Fruit fly (Drosophila melanogaster): ENCODE results near the gene Cyp12c1.
A peak's percentile ranks its signal among the peaks of the same experiment; 100 is the strongest.

Cyp12c1 gene

DNA sequence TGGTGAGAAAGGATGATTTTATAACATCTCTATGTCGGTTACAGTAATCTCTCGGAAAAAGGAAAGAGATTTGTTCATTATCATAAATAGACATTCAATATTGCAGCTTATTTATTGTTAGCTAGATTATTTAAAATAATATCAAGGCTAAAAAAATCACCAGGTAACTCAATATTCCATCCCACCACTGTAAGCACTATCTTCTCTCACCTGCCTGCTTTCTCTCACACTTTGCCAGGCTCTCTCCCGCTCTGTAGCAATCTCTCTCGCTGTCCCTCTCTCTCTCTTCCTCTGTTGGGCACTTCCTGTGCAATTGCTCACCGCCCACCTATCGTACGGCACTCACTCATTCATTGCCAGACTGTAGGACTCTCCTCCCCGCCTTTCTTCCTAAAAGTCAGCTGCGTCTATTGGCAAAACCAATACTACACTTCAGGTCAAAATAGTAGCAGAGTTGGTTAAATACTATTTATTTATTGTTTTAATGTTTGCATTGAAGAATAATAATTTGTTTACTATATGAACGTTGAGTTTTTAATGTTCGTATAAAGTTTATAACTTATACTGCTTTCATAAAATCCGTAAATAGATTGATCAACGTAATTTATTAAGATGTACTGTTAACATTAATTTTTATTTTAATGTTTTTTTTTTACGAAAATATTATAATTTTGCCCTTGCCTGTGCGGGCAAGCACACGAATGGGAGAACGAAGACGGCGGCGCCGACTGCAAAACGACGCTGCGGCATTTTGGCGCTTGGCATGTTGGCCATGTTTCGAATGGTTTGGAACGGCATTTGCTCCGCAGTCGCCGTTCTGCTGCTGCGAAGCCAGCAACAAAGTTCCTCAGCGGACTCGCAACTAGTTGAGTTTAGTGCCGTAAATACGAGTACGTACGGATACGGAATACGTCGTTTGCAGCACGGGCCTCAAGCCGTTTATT is 45.3 kb downstream of the Cyp12c1 start (continued):
- TF ChIP-seq Kr (GFP tag; optimal IDR thresholded peaks at IDR 0.05) (no peak), C15 (GFP tag; IDR thresholded peaks at IDR 0.05) (peak; percentile 96), CG14441 (GFP tag; IDR thresholded peaks at IDR 0.05) (peak; percentile 97), yki (optimal IDR thresholded peaks at IDR 0.05) (peak; percentile 93), D19A (tag; optimal IDR thresholded peaks at IDR 0.05) (peak; percentile 45), Side (GFP tag; optimal IDR thresholded peaks at IDR 0.05) (peak; percentile 76), CG11696 (GFP tag; IDR thresholded peaks at IDR 0.05) (peak; percentile 91), gro (GFP tag; optimal IDR thresholded peaks at IDR 0.05) (peak; percentile 95), bigmax (GFP tag; optimal IDR thresholded peaks at IDR 0.05) (no peak), onecut (GFP tag; IDR thresholded peaks at IDR 0.05) (peak; percentile 83), twi (tag; optimal IDR thresholded peaks at IDR 0.05) (peak; percentile 44), CG1529 (GFP tag; optimal IDR thresholded peaks at IDR 0.05) (peak; percentile 64), cwo (GFP tag; optimal IDR thresholded peaks at IDR 0.05) (peak; percentile 90), CG5245 (GFP tag; optimal IDR thresholded peaks at IDR 0.05) (peak; percentile 90), Med (GFP tag) (peak; percentile 99), CG13287 (GFP tag; IDR thresholded peaks at IDR 0.05; ENCODE audit: partially characterized antibody) (peak; percentile 16; the same call in 1 of the 2 replicates), CHES-1-like (GFP tag; optimal IDR thresholded peaks at IDR 0.05) (peak; percentile 95), CG13424 (tag; optimal IDR thresholded peaks at IDR 0.05) (peak; percentile 96), Dbx (GFP tag; IDR thresholded peaks at IDR 0.05) (peak; percentile 99), CG6654 (GFP tag; optimal IDR thresholded peaks at IDR 0.05) (peak; percentile 75), CG2129 (GFP tag; IDR thresholded peaks at IDR 0.05; ENCODE audit: partially characterized antibody) (no peak), CG7987 (GFP tag; optimal IDR thresholded peaks at IDR 0.05) (peak; percentile 65), trh (GFP tag; optimal IDR thresholded peaks at IDR 0.05) (peak; percentile 63), CG2116 (GFP tag; optimal IDR thresholded peaks at IDR 0.05) (peak; percentile 57), CG10979 (tag; optimal IDR thresholded peaks at IDR 0.05) (peak; percentile 78), abd-A (tag; optimal IDR thresholded peaks at IDR 0.05) (peak; percentile 84), NC2α (GFP tag; optimal IDR thresholded peaks at IDR 0.05) (peak; percentile 82), CG32772 (GFP tag; IDR thresholded peaks at IDR 0.05) (peak; percentile 98), HLH4C (GFP tag; IDR thresholded peaks at IDR 0.05; ENCODE audit: partially characterized antibody) (no peak), CG14710 (tag; optimal IDR thresholded peaks at IDR 0.05) (peak; percentile 78), CG30431 (GFP tag; optimal IDR thresholded peaks at IDR 0.05) (peak; percentile 82), gem (tag; optimal IDR thresholded peaks at IDR 0.05) (peak; percentile 95), CG8765 (GFP tag; IDR thresholded peaks at IDR 0.05) (peak; percentile 95), CG6765 (GFP tag; optimal IDR thresholded peaks at IDR 0.05) (peak; percentile 89), aop (GFP tag; IDR thresholded peaks at IDR 0.05) (peak; percentile 91), emc (GFP tag; optimal IDR thresholded peaks at IDR 0.05) (peak; percentile 93), CG6813 (GFP tag; optimal IDR thresholded peaks at IDR 0.05) (peak; percentile 93), vvl (GFP tag; IDR thresholded peaks at IDR 0.05) (peak; percentile 99), ase (GFP tag; IDR thresholded peaks at IDR 0.05) (peak; percentile 98), unc-4 (GFP tag; IDR thresholded peaks at IDR 0.05; ENCODE audit: partially characterized antibody) (no peak), CG3065 (GFP tag; optimal IDR thresholded peaks at IDR 0.05) (peak; percentile 47), Myb (GFP tag; optimal IDR thresholded peaks at IDR 0.05) (peak; percentile 73), ind (GFP tag; optimal IDR thresholded peaks at IDR 0.05) (peak; percentile 92), Fer3 (tag; optimal IDR thresholded peaks at IDR 0.05) (peak; percentile 96), Dad (GFP tag; optimal IDR thresholded peaks at IDR 0.05) (peak; percentile 79), Poxn (GFP tag; IDR thresholded peaks at IDR 0.05) (peak; percentile 82), gcm2 (GFP tag; optimal IDR thresholded peaks at IDR 0.05) (peak; percentile 92), Xrp1 (GFP tag; IDR thresholded peaks at IDR 0.05) (peak; percentile 95), CG12155 (GFP tag; optimal IDR thresholded peaks at IDR 0.05) (peak; percentile 93)

Measured in whole organism, embryonic.